Worm (Caenorhabditis elegans) whole organism, L4 larva: Measurements from ENCODE around the gene T22C8.3.

Experiments
- F49E8.2 ChIP-seq: sonication (generic microtip); optimal IDR thresholded peaks from 2 replicates; lab custom pipeline; 2016; ENCODE audit warnings: missing compliant biosample characterization, mild to moderate bottlenecking, missing genetic modification characterization, borderline replicate concordance
- aly-2 ChIP-seq: sonication (generic microtip); optimal IDR thresholded peaks from 2 replicates; lab custom pipeline; 2018; ENCODE audit warnings: missing biosample characterization, missing genetic modification characterization
- fkh-10 ChIP-seq: fragments of 150-350 bp; optimal IDR thresholded peaks from 2 replicates; lab custom pipeline; 2014; ENCODE audit warnings: missing biosample characterization, missing genetic modification reagents, missing genetic modification characterization
- fos-1 ChIP-seq: fragments of 150-350 bp; optimal IDR thresholded peaks from 2 replicates; lab custom pipeline; 2014; ENCODE audit warnings: missing biosample characterization, missing genetic modification characterization
- madf-9 ChIP-seq: fragments of 200-800 bp; sonication (Bioruptor generic); conservative IDR thresholded peaks from 2 replicates; pipeline ENCODE4 v1.3.6; 2022; ENCODE audit warnings: missing genetic modification reagents, missing genetic modification characterization, missing compliant biosample characterization
- nhr-25 ChIP-seq: sonication (generic microtip); optimal IDR thresholded peaks from 2 replicates; lab custom pipeline; 2017; ENCODE audit warnings: missing genetic modification characterization, mild to moderate bottlenecking, missing compliant biosample characterization, antibody characterized with exemption, moderate library complexity, borderline replicate concordance; ENCODE audit not compliant: insufficient read depth
- pha-4 ChIP-seq, 2 experiments: fragments of 150-350 bp in 1 of 2; fragments of 200-800 bp in 1 of 2; sonication (Bioruptor generic) in 1 of 2; IDR thresholded peaks in 1 of 2; optimal IDR thresholded peaks in 1 of 2; 2 replicates each; pipeline versions ENCODE4 v1.3.6 to Lab custom; 2014 to 2022; ENCODE audit warnings: missing genetic modification characterization in 2 of 2, missing genetic modification reagents in 2 of 2, missing biosample characterization in 1 of 2, missing compliant biosample characterization in 1 of 2
- snpc-4 ChIP-seq: fragments of 150-350 bp; optimal IDR thresholded peaks from 2 replicates; lab custom pipeline; 2014; ENCODE audit warnings: missing biosample characterization, missing genetic modification characterization

DNA sequence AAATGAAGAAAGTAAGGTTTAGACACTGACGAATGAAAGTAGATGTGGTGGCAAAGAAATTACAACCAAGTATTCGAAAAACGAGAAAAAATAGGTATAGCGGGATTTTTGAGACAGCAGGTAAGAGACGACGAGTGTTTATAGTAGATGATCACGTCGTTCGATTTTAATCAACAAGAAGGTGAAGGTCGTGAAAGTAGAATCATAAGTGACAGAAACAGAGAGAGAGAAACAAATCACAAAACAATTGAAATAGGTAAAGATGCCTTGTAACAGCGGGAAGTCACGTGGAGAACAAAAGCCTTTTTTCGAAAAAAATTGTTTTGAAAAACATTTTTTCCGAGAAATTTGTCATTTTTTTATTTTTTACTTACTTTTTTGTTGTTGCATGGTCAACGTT is 8.3 kb upstream of the T22C8.3 start, which contains the start of gene T22C8.6:
- TF ChIP-seq fos-1 (tag; lab: Kevin White, UChicago) (no peak), F49E8.2 (tag; lab: Kevin White, UChicago) (no peak), pha-4 (GFP tag; IDR thresholded peaks at IDR 0.05; lab: Robert Waterston, UW) (no peak), pha-4 (tag; optimal IDR thresholded peaks at IDR 0.05; lab: Kevin White, UChicago) (no peak), fkh-10 (GFP tag; lab: Kevin White, UChicago) (no peak), nhr-25 (tag; lab: Kevin White, UChicago) (no peak), aly-2 (tag; lab: Kevin White, UChicago) (no peak), snpc-4 (tag; lab: Kevin White, UChicago) (no peak), madf-9 (GFP tag; lab: Robert Waterston, UW) (no peak)
